Worm (Caenorhabditis elegans) whole organism, L4/young adult: ENCODE measurements around the gene R10E9.2.

Experiments used
- W03F9.2 ChIP-seq: fragments of 150-350 bp; optimal IDR thresholded peaks from 2 replicates; lab custom pipeline; 2014; ENCODE audit warnings: missing biosample characterization, missing genetic modification characterization
- dao-5 ChIP-seq: sonication (generic microtip); optimal IDR thresholded peaks from 2 replicates; lab custom pipeline; 2016; ENCODE audit warnings: missing genotype, missing genetic modification characterization, moderate library complexity, missing compliant biosample characterization
- him-1 ChIP-seq: sonication (generic microtip); optimal IDR thresholded peaks from 2 replicates; lab custom pipeline; 2016; ENCODE audit warnings: missing genotype, missing genetic modification reagents, missing genetic modification characterization, missing compliant biosample characterization

Gene R10E9.2

ce11 chrIII:3957119-3957739, 6.9 kb downstream of the R10E9.2 start:
- no peak for TF ChIP-seq dao-5 (tag; lab: Kevin White, UChicago)
- TF ChIP-seq him-1 = no peak
- no peak for TF ChIP-seq W03F9.2

ce11 chrIII:3956293-3956692, 7.8 kb downstream of the R10E9.2 start, which contains the start of gene F37A8.5:
Gene F37A8.5 (plus strand): TSS chrIII:3956624.
- TF ChIP-seq dao-5 (tag; lab: Kevin White, UChicago) = no peak

ce11 chrIII:3955674-3956073, 8.5 kb downstream of the R10E9.2 start:
- TF ChIP-seq W03F9.2 = no peak
- no peak for TF ChIP-seq dao-5 (tag; lab: Kevin White, UChicago)
- peak; percentile 39 for TF ChIP-seq him-1

- TF ChIP-seq him-1 = no peak
- TF ChIP-seq W03F9.2 = no peak
- no peak for TF ChIP-seq dao-5 (tag; lab: Kevin White, UChicago)
These were observed 9.3 kb downstream of the R10E9.2 start for ce11 chrIII:3954828-3955227.

- TF ChIP-seq dao-5 (tag; lab: Kevin White, UChicago) (no peak), him-1 (no peak), W03F9.2 (no peak)
These were observed 9.9 kb downstream of the R10E9.2 start for ce11 chrIII:3954220-3954619.

ce11 chrIII:3953235-3953634, 10.9 kb downstream of the R10E9.2 start:
- TF ChIP-seq W03F9.2 = no peak
- no peak for TF ChIP-seq dao-5 (tag; lab: Kevin White, UChicago)
- TF ChIP-seq him-1 = peak; percentile 26

- TF ChIP-seq W03F9.2 (no peak), dao-5 (tag; lab: Kevin White, UChicago) (no peak), him-1 (no peak)
These were observed 12.1 kb downstream of the R10E9.2 start for ce11 chrIII:3952058-3952457.

- no peak for TF ChIP-seq W03F9.2
- TF ChIP-seq him-1 = no peak
- no peak for TF ChIP-seq dao-5 (tag; lab: Kevin White, UChicago)
These were observed 28.3 kb downstream of the R10E9.2 start, which contains the start of gene npl-10 for ce11 chrIII:3935808-3936207. Gene npl-10 (minus strand): TSS chrIII:3935908.

- TF ChIP-seq dao-5 (tag; lab: Kevin White, UChicago) = no peak
- TF ChIP-seq him-1 = no peak
- TF ChIP-seq W03F9.2 = no peak
These were observed 32.7 kb downstream of the R10E9.2 start, which contains the start of gene F37A8.2 for ce11 chrIII:3931423-3931822. Gene F37A8.2 (minus strand): TSS chrIII:3931523.

ce11 chrIII:3928136-3928535, 36.0 kb downstream of the R10E9.2 start, which contains the start of gene F37A8.1:
Gene F37A8.1 (plus strand): TSS chrIII:3928436.
- no peak for TF ChIP-seq dao-5 (tag; lab: Kevin White, UChicago)
- TF ChIP-seq him-1 = no peak
- TF ChIP-seq W03F9.2 = no peak

- TF ChIP-seq him-1 (no peak), W03F9.2 (no peak), dao-5 (tag; lab: Kevin White, UChicago) (no peak)
These were observed 36.7 kb downstream of the R10E9.2 start for ce11 chrIII:3927450-3927849.

ce11 chrIII:3926801-3927200, 37.3 kb downstream of the R10E9.2 start:
- TF ChIP-seq dao-5 (tag; lab: Kevin White, UChicago) (no peak), W03F9.2 (no peak), him-1 (no peak)

ce11 chrIII:3926116-3926515, 38.0 kb downstream of the R10E9.2 start, which contains the start of gene ZK1058.9:
Gene ZK1058.9 (minus strand): TSS chrIII:3926216.
- TF ChIP-seq him-1 (no peak), W03F9.2 (no peak), dao-5 (tag; lab: Kevin White, UChicago) (no peak)

- TF ChIP-seq him-1 (no peak), dao-5 (tag; lab: Kevin White, UChicago) (no peak), W03F9.2 (no peak)
These were observed 42.4 kb downstream of the R10E9.2 start, which contains the start of the genes metl-6 and nit-1 for ce11 chrIII:3921646-3922328. Gene metl-6 (minus strand): TSS chrIII:3921711. Gene nit-1 (plus strand): TSS chrIII:3922207.

- TF ChIP-seq W03F9.2 (no peak), dao-5 (tag; lab: Kevin White, UChicago) (no peak), him-1 (no peak)
These were observed 45.6 kb downstream of the R10E9.2 start, which contains the start of gene ZK1058.3 for ce11 chrIII:3918569-3918968. Gene ZK1058.3 (plus strand): TSS chrIII:3918869.
